Fruit fly (Drosophila melanogaster): Measurements from ENCODE around the gene mRpL14.

DNA sequence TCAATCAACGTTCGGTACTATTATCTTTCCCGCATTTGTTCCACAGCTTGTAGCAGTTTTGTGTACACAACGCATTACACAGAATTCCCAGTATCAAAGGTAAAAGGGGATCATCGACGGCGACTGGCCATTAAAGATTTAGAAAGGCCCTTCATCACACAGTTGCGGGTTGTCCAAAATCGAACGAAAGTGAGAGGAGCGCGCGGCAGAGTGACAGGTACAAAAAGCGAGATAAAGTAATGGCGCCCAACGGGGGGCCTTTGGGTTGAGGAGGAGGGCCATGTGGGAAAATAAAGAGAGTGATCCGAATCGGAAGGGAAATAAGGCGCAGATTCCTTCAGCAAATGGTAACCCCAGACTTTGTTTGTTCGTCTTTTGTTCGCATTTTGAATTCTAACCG, 19.3 kb upstream of the mRpL14 start:
- no peak for TF ChIP-seq Myc (optimal IDR thresholded peaks at IDR 0.05)
- TF ChIP-seq GATAd (GFP tag; optimal IDR thresholded peaks at IDR 0.05) = no peak
- TF ChIP-seq sv (GFP tag; optimal IDR thresholded peaks at IDR 0.05) = no peak
- TF ChIP-seq rgr (GFP tag; optimal IDR thresholded peaks at IDR 0.05) = no peak
- no peak for TF ChIP-seq CG32264 (GFP tag; optimal IDR thresholded peaks at IDR 0.05)
- no peak for TF ChIP-seq OdsH (GFP tag; optimal IDR thresholded peaks at IDR 0.05)
- no peak for TF ChIP-seq tai (GFP tag; optimal IDR thresholded peaks at IDR 0.05)
- TF ChIP-seq pan (optimal IDR thresholded peaks at IDR 0.05) = no peak
- TF ChIP-seq lola (GFP tag; optimal IDR thresholded peaks at IDR 0.05) = no peak
- TF ChIP-seq Mio (GFP tag; optimal IDR thresholded peaks at IDR 0.05) = no peak

Data from whole organism, wandering third instar larva.